Worm (Caenorhabditis elegans): ENCODE measurements around the gene slc-25A18.2.

DNA sequence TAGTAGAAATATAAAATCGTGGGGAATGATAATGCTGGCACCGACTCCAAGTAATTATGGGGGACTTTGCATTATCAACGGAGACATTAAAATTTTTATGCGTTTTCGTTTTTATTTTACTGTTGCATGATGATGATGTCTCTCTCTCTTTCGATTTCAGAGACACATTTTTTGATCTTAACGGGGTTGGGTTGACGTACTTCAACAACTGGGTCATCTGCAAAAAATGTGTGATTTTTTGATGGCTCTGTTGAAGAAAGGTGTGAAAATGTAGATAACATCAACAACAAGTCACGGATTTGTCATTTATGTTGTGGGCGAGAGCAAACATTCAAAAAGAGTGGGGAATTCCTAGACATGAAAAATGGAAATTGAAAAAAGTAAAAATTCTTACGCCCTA is 26.5 kb downstream of the slc-25A18.2 start, which contains the start of gene F55G1.15:
- TF ChIP-seq ets-4 (GFP tag; optimal IDR thresholded peaks at IDR 0.05) = no peak
- no peak for TF ChIP-seq nhr-27 (tag; optimal IDR thresholded peaks at IDR 0.05)
- TF ChIP-seq snpc-4 (GFP tag; optimal IDR thresholded peaks at IDR 0.05) = no peak
- no peak for TF ChIP-seq snpc-4 (tag; optimal IDR thresholded peaks at IDR 0.05)
- TF ChIP-seq unc-62 (GFP tag; optimal IDR thresholded peaks at IDR 0.05) = no peak
- no peak for TF ChIP-seq snpc-1.3 (tag; optimal IDR thresholded peaks at IDR 0.05; ENCODE audit: insufficient read depth)
- no peak for TF ChIP-seq snpc-3.4 (tag; optimal IDR thresholded peaks at IDR 0.05)
- no peak for TF ChIP-seq sdz-38 (tag; optimal IDR thresholded peaks at IDR 0.05)
- TF ChIP-seq pha-4 (tag; optimal IDR thresholded peaks at IDR 0.05) = no peak
- TF ChIP-seq ztf-6 (GFP tag; IDR thresholded peaks at IDR 0.05) = no peak
- no peak for TF ChIP-seq nhr-179 (tag; optimal IDR thresholded peaks at IDR 0.05)

All from whole organism, young adult.